Worm (Caenorhabditis elegans) whole organism, late embryonic: Measurements from ENCODE around the gene str-231.
A peak's percentile ranks its signal among the peaks of the same experiment; 100 is the strongest.
"Not testable (repeated sequence)": the region's sequence is repeated elsewhere in the genome, so short reads cannot be mapped to it uniquely, and the experiment has no call there.

Source experiments
- F13H6.1 ChIP-seq: sonication (generic microtip); optimal IDR thresholded peaks from 2 replicates; lab custom pipeline; 2016; ENCODE audit warnings: missing genetic modification characterization, missing compliant biosample characterization
- ahr-1 ChIP-seq: sonication (generic microtip); optimal IDR thresholded peaks from 2 replicates; lab custom pipeline; 2016; ENCODE audit warnings: missing genetic modification characterization, missing compliant biosample characterization
- ama-1 ChIP-seq: fragments of 150-350 bp; optimal IDR thresholded peaks from 2 replicates; lab custom pipeline; 2014
- ceh-14 ChIP-seq: sonication (generic microtip); optimal IDR thresholded peaks from 2 replicates; lab custom pipeline; 2016; ENCODE audit warnings: missing genotype, missing genetic modification characterization, missing compliant biosample characterization
- ceh-18 ChIP-seq: sonication (generic microtip); optimal IDR thresholded peaks from 2 replicates; lab custom pipeline; 2016; ENCODE audit warnings: missing genetic modification characterization, missing compliant biosample characterization
- ceh-19 ChIP-seq: fragments of 200-800 bp; sonication (Bioruptor generic); optimal IDR thresholded peaks from 2 replicates; lab custom pipeline; 2018; ENCODE audit warnings: mild to moderate bottlenecking, missing genetic modification characterization, missing compliant biosample characterization
- ceh-6 ChIP-seq: fragments of 200-800 bp; sonication (Bioruptor generic); optimal IDR thresholded peaks from 2 replicates; lab custom pipeline; 2018; ENCODE audit warnings: mild to moderate bottlenecking, missing genetic modification characterization, missing compliant biosample characterization
- che-1 ChIP-seq: sonication (generic microtip); optimal IDR thresholded peaks from 2 replicates; lab custom pipeline; 2016; ENCODE audit warnings: mild to moderate bottlenecking, missing genetic modification characterization, missing compliant biosample characterization
- ets-4 ChIP-seq: sonication (generic microtip); optimal IDR thresholded peaks from 2 replicates; lab custom pipeline; 2016; ENCODE audit warnings: missing genetic modification characterization, missing compliant biosample characterization
- fax-1 ChIP-seq: sonication (generic microtip); optimal IDR thresholded peaks from 2 replicates; lab custom pipeline; 2016; ENCODE audit warnings: missing genotype, missing genetic modification characterization, missing compliant biosample characterization
- fkh-10 ChIP-seq: fragments of 150-350 bp; optimal IDR thresholded peaks from 2 replicates; lab custom pipeline; 2014; ENCODE audit warnings: missing biosample characterization, missing genetic modification reagents, missing genetic modification characterization
- hlh-30 ChIP-seq: sonication (generic microtip); optimal IDR thresholded peaks from 2 replicates; lab custom pipeline; 2017; ENCODE audit warnings: antibody characterized with exemption, missing genetic modification characterization, missing compliant biosample characterization; ENCODE audit not compliant: insufficient read depth
- hlh-6 ChIP-seq: sonication (generic microtip); optimal IDR thresholded peaks from 2 replicates; lab custom pipeline; 2016; ENCODE audit warnings: missing genotype, missing genetic modification characterization, missing compliant biosample characterization
- lin-11 ChIP-seq: fragments of 200-800 bp; sonication (Bioruptor generic); optimal IDR thresholded peaks from 2 replicates; lab custom pipeline; 2018; ENCODE audit warnings: mild to moderate bottlenecking, missing genetic modification characterization, missing compliant biosample characterization
- nhr-232 ChIP-seq: sonication (generic microtip); optimal IDR thresholded peaks from 2 replicates; lab custom pipeline; 2016; ENCODE audit warnings: missing genetic modification characterization, missing compliant biosample characterization
- npax-4 ChIP-seq: sonication (generic microtip); optimal IDR thresholded peaks from 2 replicates; lab custom pipeline; 2016; ENCODE audit warnings: missing genetic modification characterization, missing compliant biosample characterization
- odd-2 ChIP-seq: sonication (generic microtip); optimal IDR thresholded peaks from 2 replicates; lab custom pipeline; 2017; ENCODE audit warnings: antibody characterized with exemption, mild to moderate bottlenecking, missing genetic modification characterization, missing compliant biosample characterization
- pat-9 ChIP-seq: fragments of 200-800 bp; sonication (Bioruptor generic); optimal IDR thresholded peaks from 2 replicates; lab custom pipeline; 2018; ENCODE audit warnings: mild to moderate bottlenecking, missing genetic modification characterization, moderate library complexity, missing compliant biosample characterization
- pax-1 ChIP-seq: fragments of 150-350 bp; optimal IDR thresholded peaks from 2 replicates; lab custom pipeline; 2014; ENCODE audit warnings: missing biosample characterization, missing genetic modification characterization
- pha-2 ChIP-seq: sonication (generic microtip); optimal IDR thresholded peaks from 2 replicates; lab custom pipeline; 2017; ENCODE audit warnings: mild to moderate bottlenecking, missing genetic modification characterization, missing compliant biosample characterization
- pha-4 ChIP-seq: fragments of 150-350 bp; optimal IDR thresholded peaks from 2 replicates; lab custom pipeline; 2018; ENCODE audit warnings: missing biosample characterization, missing genetic modification reagents, missing genetic modification characterization
- pros-1 ChIP-seq: fragments of 150-350 bp; optimal IDR thresholded peaks from 2 replicates; lab custom pipeline; 2014; ENCODE audit warnings: missing biosample characterization, missing genetic modification reagents, missing genetic modification characterization
- rnt-1 ChIP-seq: sonication (generic microtip); optimal IDR thresholded peaks from 2 replicates; lab custom pipeline; 2016; ENCODE audit warnings: missing genetic modification characterization, missing compliant biosample characterization
- sox-2 ChIP-seq: fragments of 200-800 bp; sonication (Bioruptor generic); IDR thresholded peaks from 2 replicates; pipeline ENCODE4 v1.3.6; 2022; ENCODE audit warnings: missing genetic modification reagents, missing genetic modification characterization, missing compliant biosample characterization
- sox-4 ChIP-seq: sonication (generic microtip); optimal IDR thresholded peaks from 2 replicates; lab custom pipeline; 2017; ENCODE audit warnings: mild to moderate bottlenecking, missing genetic modification characterization, inconsistent platforms, missing compliant biosample characterization
- tbx-7 ChIP-seq: sonication (generic microtip); optimal IDR thresholded peaks from 2 replicates; lab custom pipeline; 2016; ENCODE audit warnings: missing genotype, missing genetic modification characterization, missing compliant biosample characterization
- unc-3 ChIP-seq, 2 experiments: fragments of 200-800 bp in 1 of 2; sonication (Bioruptor generic) in 1 of 2; sonication (generic microtip) in 1 of 2; conservative IDR thresholded peaks in 1 of 2; optimal IDR thresholded peaks in 1 of 2; 2 replicates each; pipeline versions ENCODE4 v1.3.6 to Lab custom; 2016 to 2022; ENCODE audit warnings: missing compliant biosample characterization in 2 of 2, missing genetic modification characterization in 2 of 2, missing genetic modification reagents in 1 of 2
- unc-55 ChIP-seq: sonication (generic microtip); optimal IDR thresholded peaks from 2 replicates; lab custom pipeline; 2017; ENCODE audit warnings: missing biosample characterization, missing genetic modification reagents, missing genetic modification characterization
- ztf-16 ChIP-seq: sonication (generic microtip); optimal IDR thresholded peaks from 2 replicates; lab custom pipeline; 2017; ENCODE audit warnings: missing genetic modification characterization, missing compliant biosample characterization

The str-231 gene

ce11 chrV:16002288-16002687 lies 5.1 kb downstream of the str-231 start, which contains the start of gene nhr-63:
nhr-63 (plus strand) TSS chrV:16002588.
- no peak for TF ChIP-seq sox-2 (GFP tag; lab: Robert Waterston, UW)
- no peak for TF ChIP-seq sox-4 (tag; lab: Kevin White, UChicago)
- TF ChIP-seq pros-1, result no peak
- no peak for TF ChIP-seq ahr-1 (tag; lab: Kevin White, UChicago)
- TF ChIP-seq pha-2 (tag; lab: Kevin White, UChicago), result no peak
- TF ChIP-seq pha-4 (tag; lab: Kevin White, UChicago), result no peak
- TF ChIP-seq fkh-10 (GFP tag; lab: Kevin White, UChicago), result no peak
- TF ChIP-seq odd-2 (tag; lab: Kevin White, UChicago), result no peak
- no peak for TF ChIP-seq ztf-16 (tag; lab: Kevin White, UChicago)
- TF ChIP-seq hlh-6 (tag; lab: Kevin White, UChicago), result no peak
- TF ChIP-seq ceh-18, result no peak
- no peak for TF ChIP-seq ceh-14
- TF ChIP-seq nhr-232 (tag; lab: Kevin White, UChicago), result no peak
- TF ChIP-seq pax-1 (tag; lab: Kevin White, UChicago), result no peak
- no peak for TF ChIP-seq ceh-6 (GFP tag; lab: Kevin White, UChicago)
- no peak for TF ChIP-seq pat-9 (tag; lab: Kevin White, UChicago)
- no peak for TF ChIP-seq tbx-7 (tag; lab: Kevin White, UChicago)
- TF ChIP-seq ama-1 (lab: Kevin White, UChicago), result no peak
- TF ChIP-seq lin-11 (tag; lab: Kevin White, UChicago), result no peak

DNA sequence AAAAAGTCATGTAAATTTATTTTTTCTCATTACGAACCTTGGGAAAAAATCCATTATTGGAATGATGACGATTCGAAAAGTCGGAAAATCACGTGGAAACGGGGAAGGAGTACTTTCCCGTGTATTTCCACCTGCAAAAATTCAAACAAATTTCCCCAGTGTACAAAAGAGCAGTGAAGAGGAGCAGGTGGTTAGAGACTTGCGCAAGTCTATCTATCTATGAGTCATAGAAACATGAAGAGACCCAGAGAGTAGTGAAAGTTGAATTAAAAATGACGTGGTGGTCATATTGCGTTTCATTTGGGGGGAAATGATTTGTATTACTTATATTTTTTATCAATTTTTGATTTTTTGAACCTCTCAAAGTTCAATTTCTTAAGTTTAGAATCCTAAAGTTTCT lies 7.0 kb downstream of the str-231 start, which contains the start of gene nhr-50:
nhr-50 (minus strand) TSS at position 199 of the 400 bp plus-strand sequence.
- TF ChIP-seq ama-1 (lab: Kevin White, UChicago), result no peak
- TF ChIP-seq odd-2 (tag; lab: Kevin White, UChicago), result no peak
- TF ChIP-seq hlh-30 (tag; lab: Kevin White, UChicago), result peak; percentile 15
- TF ChIP-seq nhr-232 (tag; lab: Kevin White, UChicago), result no peak
- TF ChIP-seq unc-55 (GFP tag; lab: Kevin White, UChicago), result no peak
- TF ChIP-seq npax-4 (tag; lab: Kevin White, UChicago), result no peak

ce11 chrV:15996655-15997186 lies 10.7 kb downstream of the str-231 start, which contains the start of the genes C06C6.9 and C06C6.8:
C06C6.9 (minus strand) TSS chrV:15996755.
C06C6.8 (plus strand) TSS chrV:15997136.
- no peak for TF ChIP-seq ets-4 (tag; lab: Kevin White, UChicago)
- no peak for TF ChIP-seq unc-3 (GFP tag; conservative IDR thresholded peaks at IDR 0.05; lab: Robert Waterston, UW)
- TF ChIP-seq unc-3 (tag; optimal IDR thresholded peaks at IDR 0.05; lab: Kevin White, UChicago), result no peak
- no peak for TF ChIP-seq rnt-1 (tag; lab: Kevin White, UChicago)
- TF ChIP-seq ahr-1 (tag; lab: Kevin White, UChicago), result no peak
- no peak for TF ChIP-seq che-1 (tag; lab: Kevin White, UChicago)
- TF ChIP-seq lin-11 (tag; lab: Kevin White, UChicago), result no peak

DNA sequence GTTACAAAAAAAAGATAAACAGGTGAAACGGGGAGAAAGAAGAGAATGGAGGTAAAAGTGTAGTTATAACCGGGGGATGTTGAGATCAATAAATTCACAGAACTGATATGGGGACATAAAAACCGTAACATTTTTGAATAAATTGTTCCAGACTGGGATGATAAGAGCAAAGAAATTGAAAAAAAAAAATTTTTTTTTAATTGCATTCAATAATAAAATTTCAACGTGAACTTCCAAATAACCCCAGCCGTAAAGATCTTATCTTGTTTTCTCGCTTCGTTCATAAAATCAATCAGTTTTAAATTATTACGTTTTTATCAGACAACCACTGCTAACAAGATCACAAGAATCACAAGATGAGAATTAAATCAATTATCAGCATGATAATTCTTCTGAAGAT lies 15.6 kb downstream of the str-231 start, which contains the start of gene C06C6.7:
C06C6.7 (plus strand) TSS at position 301 of the 400 bp plus-strand sequence.
- TF ChIP-seq fax-1 (tag; lab: Kevin White, UChicago); ceh-19; unc-3 (GFP tag; conservative IDR thresholded peaks at IDR 0.05; lab: Robert Waterston, UW); unc-3 (tag; optimal IDR thresholded peaks at IDR 0.05; lab: Kevin White, UChicago): not testable (repeated sequence)
- TF ChIP-seq, all 69 proteins: peak for 0; not testable (repeated sequence) for 69

DNA sequence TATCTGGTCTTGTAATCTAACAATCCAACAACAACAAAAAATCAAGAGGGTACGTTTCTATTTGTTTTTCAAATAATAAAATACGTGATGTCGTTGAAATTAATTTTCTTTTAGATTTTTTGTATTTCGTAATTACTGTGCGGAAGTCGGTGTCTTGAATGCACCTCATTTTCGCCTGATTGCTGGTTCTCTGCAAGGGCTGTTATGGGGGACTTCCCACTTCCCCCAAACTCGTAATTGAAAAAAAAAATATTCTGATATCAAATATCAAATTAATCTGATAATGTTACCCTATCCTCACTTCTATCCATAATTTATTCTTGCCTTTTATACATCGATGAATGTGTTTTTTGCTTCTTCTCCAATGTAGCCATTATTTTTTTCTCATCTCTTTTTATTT lies 19.3 kb downstream of the str-231 start, which contains the start of gene F36G9.15:
F36G9.15 (minus strand) TSS at position 101 of the 400 bp plus-strand sequence.
- TF ChIP-seq F13H6.1 (tag; lab: Kevin White, UChicago), result no peak
- TF ChIP-seq npax-4 (tag; lab: Kevin White, UChicago), result no peak
